Worm (Caenorhabditis elegans) whole organism, L1 larva: Measurements from ENCODE around the gene gst-31.

Experiments
- C04F5.9 ChIP-seq: sonication (generic microtip); optimal IDR thresholded peaks from 2 replicates; lab custom pipeline; 2016; ENCODE audit warnings: missing genetic modification characterization, missing compliant biosample characterization
- C16A3.4 ChIP-seq: fragments of 150-350 bp; optimal IDR thresholded peaks from 2 replicates; lab custom pipeline; 2014; ENCODE audit warnings: missing biosample characterization, missing genetic modification characterization
- F16B12.6 ChIP-seq: fragments of 150-350 bp; optimal IDR thresholded peaks from 2 replicates; lab custom pipeline; 2014; ENCODE audit warnings: missing biosample characterization, missing genetic modification characterization
- Y116A8C.19 ChIP-seq: sonication (generic microtip); optimal IDR thresholded peaks from 2 replicates; lab custom pipeline; 2016; ENCODE audit warnings: missing compliant biosample characterization, missing genetic modification characterization, borderline replicate concordance
- alr-1 ChIP-seq: fragments of 200-800 bp; sonication (Bioruptor generic); optimal IDR thresholded peaks from 2 replicates; lab custom pipeline; 2018; ENCODE audit warnings: borderline replicate concordance, mild to moderate bottlenecking, missing genetic modification characterization, missing compliant biosample characterization
- ama-1 ChIP-seq: fragments of 150-350 bp; optimal IDR thresholded peaks from 2 replicates; lab custom pipeline; 2014
- blmp-1 ChIP-seq: fragments of 150-350 bp; optimal IDR thresholded peaks from 2 replicates; lab custom pipeline; 2014; ENCODE audit warnings: missing biosample characterization, missing genetic modification characterization
- ceh-63 ChIP-seq: fragments of 200-800 bp; sonication (Bioruptor generic); optimal IDR thresholded peaks from 2 replicates; lab custom pipeline; 2018; ENCODE audit warnings: mild to moderate bottlenecking, missing genetic modification characterization, missing compliant biosample characterization
- ceh-8 ChIP-seq: fragments of 200-800 bp; sonication (Bioruptor generic); optimal IDR thresholded peaks from 2 replicates; lab custom pipeline; 2018; ENCODE audit warnings: mild to moderate bottlenecking, missing genetic modification characterization, moderate library complexity, missing compliant biosample characterization
- ceh-88 ChIP-seq: fragments of 200-800 bp; sonication (Bioruptor generic); IDR thresholded peaks from 2 replicates; pipeline ENCODE4 v1.3.6; 2022; ENCODE audit warnings: missing genetic modification characterization, missing compliant biosample characterization
- ceh-90 ChIP-seq: sonication (generic microtip); optimal IDR thresholded peaks from 2 replicates; lab custom pipeline; 2016; ENCODE audit warnings: missing genetic modification characterization, missing compliant biosample characterization
- efl-1 ChIP-seq, 4 experiments: fragments of 150-350 bp; optimal IDR thresholded peaks in 3 of 4; peaks in 1 of 4; 1 replicate in 1 of 4; 2 replicates in 3 of 4; lab custom pipeline; 2014; ENCODE audit warnings: missing biosample characterization in 2 of 4, missing genetic modification characterization in 2 of 4, missing genetic modification reagents in 2 of 4
- efl-3 ChIP-seq: fragments of 200-800 bp; sonication (Bioruptor generic); optimal IDR thresholded peaks from 2 replicates; lab custom pipeline; 2018; ENCODE audit warnings: mild to moderate bottlenecking, missing genetic modification characterization, missing compliant biosample characterization
- egl-27 ChIP-seq, 2 experiments: fragments of 150-350 bp in 1 of 2; sonication (generic microtip); optimal IDR thresholded peaks; 3 replicates each; lab custom pipeline; 2017 to 2018; ENCODE audit warnings: missing biosample characterization in 2 of 2, missing genetic modification characterization in 2 of 2, missing genetic modification reagents in 2 of 2
- fkh-10 ChIP-seq: sonication (generic microtip); optimal IDR thresholded peaks from 2 replicates; lab custom pipeline; 2017; ENCODE audit warnings: missing biosample characterization, missing genetic modification reagents, missing genetic modification characterization
- fkh-4 ChIP-seq: sonication (generic microtip); optimal IDR thresholded peaks from 2 replicates; lab custom pipeline; 2016; ENCODE audit warnings: missing compliant biosample characterization, missing genetic modification characterization, borderline replicate concordance
- fos-1 ChIP-seq: fragments of 150-350 bp; optimal IDR thresholded peaks from 2 replicates; lab custom pipeline; 2014; ENCODE audit warnings: missing biosample characterization, missing genetic modification characterization
- grh-1 ChIP-seq: fragments of 200-800 bp; sonication (Bioruptor generic); IDR thresholded peaks from 2 replicates; pipeline ENCODE4 v1.3.6; 2022; ENCODE audit warnings: missing genetic modification reagents, missing genetic modification characterization, missing compliant biosample characterization
- irx-1 ChIP-seq: sonication (generic microtip); optimal IDR thresholded peaks from 2 replicates; lab custom pipeline; 2016; ENCODE audit warnings: missing genetic modification characterization, missing compliant biosample characterization
- isw-1 ChIP-seq: fragments of 200-800 bp; sonication (Bioruptor generic); IDR thresholded peaks from 2 replicates; pipeline ENCODE4 v1.3.6; 2022; ENCODE audit warnings: missing genetic modification characterization, missing compliant biosample characterization
- jun-1 ChIP-seq: fragments of 150-350 bp; optimal IDR thresholded peaks from 2 replicates; lab custom pipeline; 2014; ENCODE audit warnings: missing biosample characterization, missing genetic modification reagents, missing genetic modification characterization
- lin-13 ChIP-seq: fragments of 150-350 bp; optimal IDR thresholded peaks from 2 replicates; lab custom pipeline; 2014; ENCODE audit warnings: missing biosample characterization, missing genetic modification reagents, missing genetic modification characterization
- mdl-1 ChIP-seq, 2 experiments: fragments of 150-350 bp; optimal IDR thresholded peaks; 2 replicates each; lab custom pipeline; 2014 to 2017; ENCODE audit warnings: missing biosample characterization in 2 of 2, missing genetic modification characterization in 2 of 2, inconsistent platforms in 1 of 2
- mep-1 ChIP-seq: fragments of 150-350 bp; optimal IDR thresholded peaks from 2 replicates; lab custom pipeline; 2014; ENCODE audit warnings: missing biosample characterization, missing genetic modification characterization
- nhr-11 ChIP-seq: fragments of 150-350 bp; optimal IDR thresholded peaks from 2 replicates; lab custom pipeline; 2014; ENCODE audit warnings: missing biosample characterization, missing genetic modification characterization
- nhr-12 ChIP-seq: sonication (generic microtip); optimal IDR thresholded peaks from 2 replicates; lab custom pipeline; 2017; ENCODE audit warnings: missing biosample characterization, missing genetic modification characterization
- nhr-19 ChIP-seq: fragments of 200-800 bp; sonication (Bioruptor generic); conservative IDR thresholded peaks from 2 replicates; pipeline ENCODE4 v1.3.6; 2022; ENCODE audit warnings: missing genetic modification characterization, missing compliant biosample characterization
- nhr-237 ChIP-seq: fragments of 150-350 bp; optimal IDR thresholded peaks from 2 replicates; lab custom pipeline; 2014; ENCODE audit warnings: missing biosample characterization, missing genetic modification characterization
- nhr-47 ChIP-seq: sonication (generic microtip); optimal IDR thresholded peaks from 2 replicates; lab custom pipeline; 2016; ENCODE audit warnings: mild to moderate bottlenecking, missing genetic modification characterization, moderate library complexity, missing compliant biosample characterization
- nhr-77 ChIP-seq: fragments of 150-350 bp; optimal IDR thresholded peaks from 2 replicates; lab custom pipeline; 2014; ENCODE audit warnings: missing biosample characterization, missing genetic modification characterization
- nhr-90 ChIP-seq: sonication (generic microtip); optimal IDR thresholded peaks from 2 replicates; lab custom pipeline; 2016; ENCODE audit warnings: mild to moderate bottlenecking, missing genetic modification characterization, missing compliant biosample characterization; ENCODE audit not compliant: poor library complexity
- pqm-1 ChIP-seq: sonication (generic microtip); optimal IDR thresholded peaks from 3 replicates; lab custom pipeline; 2017; ENCODE audit warnings: missing biosample characterization, missing genetic modification characterization
- skn-1 ChIP-seq: fragments of 150-350 bp; optimal IDR thresholded peaks from 2 replicates; lab custom pipeline; 2014; ENCODE audit warnings: missing biosample characterization, missing genetic modification characterization
- snpc-4 ChIP-seq: fragments of 150-350 bp; optimal IDR thresholded peaks from 2 replicates; lab custom pipeline; 2014; ENCODE audit warnings: missing biosample characterization, missing genetic modification characterization
- snu-23 ChIP-seq: sonication (generic microtip); optimal IDR thresholded peaks from 2 replicates; lab custom pipeline; 2016; ENCODE audit warnings: missing genetic modification characterization, missing compliant biosample characterization
- sox-4 ChIP-seq: sonication (generic microtip); optimal IDR thresholded peaks from 2 replicates; lab custom pipeline; 2016; ENCODE audit warnings: missing genetic modification characterization, missing compliant biosample characterization
- unc-98 ChIP-seq: fragments of 200-800 bp; sonication (Bioruptor generic); IDR thresholded peaks from 2 replicates; pipeline ENCODE4 v1.3.6; 2022; ENCODE audit warnings: missing genetic modification characterization, missing compliant biosample characterization
- xbp-1 ChIP-seq: sonication (generic microtip); optimal IDR thresholded peaks from 2 replicates; lab custom pipeline; 2016; ENCODE audit warnings: missing genetic modification characterization, missing compliant biosample characterization
- zag-1 ChIP-seq: fragments of 150-350 bp; optimal IDR thresholded peaks from 2 replicates; lab custom pipeline; 2014; ENCODE audit warnings: missing biosample characterization, missing genetic modification characterization
- ztf-11 ChIP-seq, 2 experiments: sonication (generic microtip); optimal IDR thresholded peaks; 2 replicates each; lab custom pipeline; 2016 to 2017; ENCODE audit warnings: missing genetic modification characterization in 2 of 2, missing biosample characterization in 1 of 2, missing compliant biosample characterization in 1 of 2

gst-31 gene

DNA sequence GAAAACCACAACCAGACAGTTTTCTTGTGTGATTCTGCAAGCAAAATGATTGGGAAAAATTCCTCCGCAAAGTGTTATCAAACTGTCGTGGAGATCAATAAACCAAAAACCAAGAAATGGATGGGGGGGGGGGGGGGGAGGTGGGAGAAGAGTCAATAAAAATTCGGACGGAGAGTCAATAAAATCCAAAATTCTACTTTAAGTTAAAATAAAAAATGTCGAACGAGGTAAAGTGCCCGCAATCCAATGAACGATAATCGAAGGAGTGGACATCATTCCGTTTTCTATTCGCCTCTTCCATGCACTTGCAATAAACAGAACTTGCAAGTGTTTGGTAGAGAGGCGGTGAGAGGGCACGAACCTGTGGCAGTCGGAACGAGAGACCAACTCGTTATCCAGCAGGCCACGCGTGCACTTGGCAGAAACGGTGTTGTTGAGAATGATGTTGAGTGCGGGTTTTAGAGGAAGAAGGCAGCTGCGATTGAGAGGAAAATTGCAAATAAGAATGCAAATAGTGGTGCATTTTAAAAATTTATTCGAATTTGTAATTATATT lies 9.0 kb downstream of the gst-31 start, which contains the start of gene gst-27 (continued):
- TF ChIP-seq nhr-12 (tag; lab: Kevin White, UChicago) = no peak
- peak; percentile 62 for TF ChIP-seq ceh-8 (GFP tag; lab: Kevin White, UChicago)
- no peak for TF ChIP-seq alr-1
- TF ChIP-seq efl-3 (GFP tag; lab: Kevin White, UChicago) = peak; percentile 42
- TF ChIP-seq ztf-11 (tag; optimal IDR thresholded peaks at IDR 0.05; lab: Kevin White, UChicago) = peak in 1 of 2 experiments; percentile 64
- peak; percentile 72 for TF ChIP-seq lin-13 (GFP tag; lab: Kevin White, UChicago)
- TF ChIP-seq jun-1 (tag; lab: Kevin White, UChicago) = peak; percentile 60
- peak; percentile 18 for TF ChIP-seq nhr-11
- TF ChIP-seq Y116A8C.19 = no peak
- TF ChIP-seq skn-1 = peak; percentile 84
- TF ChIP-seq xbp-1 (tag; lab: Kevin White, UChicago) = peak; percentile 70
- TF ChIP-seq mep-1 (tag; lab: Kevin White, UChicago) = peak; percentile 92
- TF ChIP-seq C04F5.9 = peak; percentile 57
- TF ChIP-seq ceh-88 (GFP tag; lab: Robert Waterston, UW) = peak; percentile 53
- peak; percentile 92 for TF ChIP-seq C16A3.4 (tag; lab: Kevin White, UChicago)
- TF ChIP-seq nhr-77 = peak; percentile 93
- TF ChIP-seq zag-1 (tag; lab: Kevin White, UChicago) = no peak
- no peak for TF ChIP-seq pqm-1 (tag; lab: Kevin White, UChicago)
- peak in 1 of 2 experiments; percentile 81 for TF ChIP-seq mdl-1 (tag; optimal IDR thresholded peaks at IDR 0.05; lab: Kevin White, UChicago)
- peak; percentile 24 for TF ChIP-seq blmp-1
- peak; percentile 14 for TF ChIP-seq ama-1 (lab: Kevin White, UChicago)
- TF ChIP-seq sox-4 = peak; percentile 46
- TF ChIP-seq nhr-19 (GFP tag; lab: Robert Waterston, UW) = peak; percentile 81
- TF ChIP-seq fkh-4 (tag; lab: Kevin White, UChicago) = no peak
- peak; percentile 52; the same call in 1 of the 2 replicates for TF ChIP-seq grh-1
- peak; percentile 42 for TF ChIP-seq ceh-90 (tag; lab: Kevin White, UChicago)
- peak; percentile 90 for TF ChIP-seq nhr-47 (tag; lab: Kevin White, UChicago)
- peak; percentile 93 for TF ChIP-seq snu-23
- TF ChIP-seq egl-27 (tag; optimal IDR thresholded peaks at IDR 0.05; lab: Kevin White, UChicago) = peak; percentile 5 to 49
- peak; percentile 83 for TF ChIP-seq fos-1 (tag; lab: Kevin White, UChicago)
- no peak for TF ChIP-seq ceh-63 (GFP tag; lab: Kevin White, UChicago)
- no peak for TF ChIP-seq nhr-237 (tag; lab: Kevin White, UChicago)
- TF ChIP-seq unc-98 (GFP tag; lab: Robert Waterston, UW) = no peak
- TF ChIP-seq fkh-10 (GFP tag; lab: Kevin White, UChicago) = peak; percentile 4
- peak; percentile 79 for TF ChIP-seq snpc-4 (tag; lab: Kevin White, UChicago)
- peak; percentile 49 for TF ChIP-seq isw-1 (GFP tag; lab: Robert Waterston, UW)
- peak; percentile 47 for TF ChIP-seq F16B12.6 (tag; lab: Kevin White, UChicago)

DNA sequence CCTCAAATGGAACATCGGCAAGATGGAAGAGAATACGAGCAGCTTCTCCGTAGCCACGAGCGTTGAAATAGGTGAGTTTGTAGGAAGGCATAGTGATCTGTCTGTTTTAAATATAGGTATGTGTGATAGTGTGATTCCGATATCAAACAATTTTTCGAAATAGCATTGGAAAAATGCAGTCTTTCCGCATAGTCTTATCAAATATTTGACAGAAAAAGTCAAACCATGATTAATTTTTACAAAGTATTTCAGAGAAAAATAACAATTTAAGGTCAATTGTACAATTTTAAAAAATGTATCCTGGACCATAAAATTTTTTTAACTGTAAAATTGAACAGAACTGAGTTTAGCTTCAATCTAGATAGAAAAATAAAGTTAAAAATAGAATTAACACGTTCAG lies 10.3 kb downstream of the gst-31 start, which contains the start of gene gst-26:
gst-26 (minus strand) TSS at position 101 of the 400 bp plus-strand sequence.
- TF ChIP-seq C16A3.4 (tag; lab: Kevin White, UChicago) = no peak
- TF ChIP-seq ama-1 (lab: Kevin White, UChicago) = no peak
- TF ChIP-seq efl-1 (optimal IDR thresholded peaks at IDR 0.05; lab: Kevin White, UChicago) = no peak
- TF ChIP-seq efl-1 (GFP tag; optimal IDR thresholded peaks at IDR 0.05 in 1 of 2; lab: Kevin White, UChicago) = no peak
- no peak for TF ChIP-seq nhr-90
- no peak for TF ChIP-seq lin-13 (GFP tag; lab: Kevin White, UChicago)
- no peak for TF ChIP-seq ceh-63 (GFP tag; lab: Kevin White, UChicago)
- no peak for TF ChIP-seq irx-1 (tag; lab: Kevin White, UChicago)
- no peak for TF ChIP-seq nhr-12 (tag; lab: Kevin White, UChicago)
